Worm (Caenorhabditis elegans) whole organism, L2 larva: ENCODE measurements around the gene C54E10.11.

ENCODE experiments used
- nhr-10 ChIP-seq: sonication (generic microtip); optimal IDR thresholded peaks from 2 replicates; lab custom pipeline; 2017; ENCODE audit warnings: missing biosample characterization, missing genetic modification characterization
- unc-62 ChIP-seq: fragments of 150-350 bp; optimal IDR thresholded peaks from 2 replicates; lab custom pipeline; 2014; ENCODE audit warnings: missing biosample characterization, missing genetic modification reagents, missing genetic modification characterization

DNA sequence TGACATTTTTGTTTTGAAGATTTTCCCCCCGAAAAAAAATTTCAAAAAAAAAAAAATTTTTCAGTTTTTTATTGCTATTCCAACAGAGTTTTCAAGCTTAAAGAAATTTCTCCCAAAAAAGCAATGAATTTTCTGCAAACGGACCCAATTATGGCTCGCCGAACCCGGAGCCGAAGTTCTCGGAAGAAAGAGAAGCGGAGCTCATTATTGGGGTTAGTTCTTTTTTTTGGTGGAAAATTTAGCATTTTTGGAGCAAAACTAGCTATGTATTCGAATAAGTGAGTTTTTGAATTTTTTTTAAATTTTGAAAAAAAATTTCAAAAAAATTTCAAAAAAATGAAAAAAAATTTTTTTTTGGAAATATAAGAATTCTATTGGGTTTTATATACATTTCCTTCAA lies 17.7 kb upstream of the C54E10.11 start, which contains the start of gene ncs-5:
- TF ChIP-seq unc-62 (GFP tag; lab: Kevin White, UChicago), result no peak
- TF ChIP-seq nhr-10 (tag; lab: Kevin White, UChicago), result no peak
